Worm (Caenorhabditis elegans) whole organism, midembryonic: ENCODE results near the gene ldp-1.

Source experiments
- T22C8.4 ChIP-seq: fragments of 200-800 bp; sonication (Bioruptor generic); IDR thresholded peaks from 2 replicates; pipeline ENCODE4 v1.3.6; 2022; ENCODE audit warnings: missing genetic modification characterization, missing compliant biosample characterization
- cog-1 ChIP-seq: sonication (generic microtip); optimal IDR thresholded peaks from 2 replicates; lab custom pipeline; 2016; ENCODE audit warnings: missing genetic modification characterization, missing compliant biosample characterization
- flt-1 ChIP-seq: fragments of 200-800 bp; sonication (Bioruptor generic); IDR thresholded peaks from 2 replicates; pipeline ENCODE4 v1.3.6; 2022; ENCODE audit warnings: missing genetic modification characterization, missing compliant biosample characterization
- klf-2 ChIP-seq: fragments of 200-800 bp; sonication (Bioruptor generic); conservative IDR thresholded peaks from 2 replicates; pipeline ENCODE4 v1.3.6; 2022; ENCODE audit warnings: missing genetic modification reagents, missing genetic modification characterization, missing compliant biosample characterization
- ref-1 ChIP-seq: fragments of 200-800 bp; sonication (Bioruptor generic); conservative IDR thresholded peaks from 2 replicates; pipeline ENCODE4 v1.3.6; 2022; ENCODE audit warnings: missing genetic modification reagents, missing genetic modification characterization, missing compliant biosample characterization
- tab-1 ChIP-seq: fragments of 200-800 bp; sonication (Bioruptor generic); IDR thresholded peaks from 2 replicates; pipeline ENCODE4 v1.3.6; 2022; ENCODE audit warnings: missing genetic modification characterization, missing compliant biosample characterization
- ztf-23 ChIP-seq: fragments of 200-800 bp; sonication (Bioruptor generic); IDR thresholded peaks from 2 replicates; pipeline ENCODE4 v1.3.6; 2022; ENCODE audit warnings: missing genetic modification reagents, missing genetic modification characterization, missing compliant biosample characterization
- ztf-29 ChIP-seq: fragments of 200-800 bp; sonication (Bioruptor generic); IDR thresholded peaks from 2 replicates; pipeline ENCODE4 v1.3.6; 2022; ENCODE audit warnings: missing genetic modification reagents, missing genetic modification characterization, missing compliant biosample characterization

DNA sequence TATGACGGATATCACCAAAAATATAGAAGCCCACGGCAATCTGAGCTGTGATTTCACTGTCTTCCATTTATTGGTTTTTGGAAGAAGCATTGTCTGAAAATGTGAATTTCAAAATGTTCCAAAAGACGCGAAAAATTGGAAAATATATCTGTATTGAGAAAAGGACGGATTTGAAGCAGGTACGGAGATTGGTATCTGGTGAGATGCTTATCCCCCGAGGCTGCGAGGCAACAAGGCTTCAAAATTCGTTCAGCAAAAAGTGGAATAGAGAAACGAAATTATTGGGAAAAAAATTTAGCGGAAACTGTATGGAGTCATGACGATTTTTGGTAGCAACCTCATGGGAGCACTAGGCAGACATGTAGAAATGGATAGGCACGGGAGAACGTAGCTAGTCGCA is 24.2 kb upstream of the ldp-1 start, which contains the start of gene F36F12.1:
- TF ChIP-seq ztf-23 (GFP tag; lab: Robert Waterston, UW) (no peak), ref-1 (GFP tag; lab: Robert Waterston, UW) (no peak), ztf-29 (no peak), T22C8.4 (no peak), klf-2 (no peak), tab-1 (no peak), flt-1 (GFP tag; lab: Robert Waterston, UW) (no peak), cog-1 (no peak)
